Worm (Caenorhabditis elegans) whole organism, midembryonic: Measurements from ENCODE around the gene C07D8.6.

Experiments
- flt-1 ChIP-seq: fragments of 200-800 bp; sonication (Bioruptor generic); IDR thresholded peaks from 2 replicates; pipeline ENCODE4 v1.3.6; 2022; ENCODE audit warnings: missing genetic modification characterization, missing compliant biosample characterization
- klf-2 ChIP-seq: fragments of 200-800 bp; sonication (Bioruptor generic); conservative IDR thresholded peaks from 2 replicates; pipeline ENCODE4 v1.3.6; 2022; ENCODE audit warnings: missing genetic modification reagents, missing genetic modification characterization, missing compliant biosample characterization
- ref-1 ChIP-seq: fragments of 200-800 bp; sonication (Bioruptor generic); conservative IDR thresholded peaks from 2 replicates; pipeline ENCODE4 v1.3.6; 2022; ENCODE audit warnings: missing genetic modification reagents, missing genetic modification characterization, missing compliant biosample characterization
- tab-1 ChIP-seq: fragments of 200-800 bp; sonication (Bioruptor generic); IDR thresholded peaks from 2 replicates; pipeline ENCODE4 v1.3.6; 2022; ENCODE audit warnings: missing genetic modification characterization, missing compliant biosample characterization
- ztf-23 ChIP-seq: fragments of 200-800 bp; sonication (Bioruptor generic); IDR thresholded peaks from 2 replicates; pipeline ENCODE4 v1.3.6; 2022; ENCODE audit warnings: missing genetic modification reagents, missing genetic modification characterization, missing compliant biosample characterization

DNA sequence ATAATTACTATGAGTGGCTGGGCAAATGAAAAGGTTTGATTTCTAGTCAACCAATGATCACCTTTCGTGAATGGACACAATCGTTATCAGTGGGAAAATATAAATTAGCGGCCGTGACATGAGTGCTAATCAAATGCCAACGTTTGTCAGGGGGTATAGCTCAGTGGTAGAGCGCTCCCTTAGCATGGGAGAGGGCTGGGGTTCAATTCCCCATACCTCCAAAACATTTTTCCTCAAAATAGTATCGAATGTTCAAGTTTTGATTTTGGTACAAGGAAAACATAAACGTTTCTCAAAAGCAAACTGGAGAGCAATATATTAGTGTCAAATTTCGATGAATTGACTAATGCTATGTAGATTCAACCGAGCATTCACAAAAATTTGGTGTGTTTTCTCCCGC lies 17.7 kb upstream of the C07D8.6 start:
- TF ChIP-seq ref-1 (0 out of 2 replicates have a peak, but pooled peaks have one; percentile 52), flt-1 (no peak), klf-2 (GFP tag; lab: Robert Waterston, UW) (no peak), tab-1 (GFP tag; lab: Robert Waterston, UW) (peak; percentile 65; the same call in 1 of the 2 replicates), ztf-23 (GFP tag; lab: Robert Waterston, UW) (peak; percentile 56; the same call in 1 of the 2 replicates)
